Fruit fly (Drosophila melanogaster): ENCODE results near the gene CG9449.
A peak's percentile ranks its signal among the peaks of the same experiment; 100 is the strongest.

Gene CG9449

dm6 chr3L:19446394-19447349, 50.9 kb downstream of the CG9449 start, which contains the start of the genes CG33062 and Chd3:
Gene CG33062 (minus strand): TSS chr3L:19446444.
Gene Chd3 (plus strand): TSS chr3L:19447173.
- peak; percentile 26 for TF ChIP-seq N (GFP tag; optimal IDR thresholded peaks at IDR 0.05)
- no peak for TF ChIP-seq woc (GFP tag; optimal IDR thresholded peaks at IDR 0.05)
- TF ChIP-seq dsf (GFP tag; optimal IDR thresholded peaks at IDR 0.05; ENCODE audit: borderline replicate concordance) = no peak
- TF ChIP-seq HLH106 (tag; optimal IDR thresholded peaks at IDR 0.05) = peak; percentile 9
- no peak for TF ChIP-seq CrebA (GFP tag; optimal IDR thresholded peaks at IDR 0.05; ENCODE audit: borderline replicate concordance)
- peak; percentile 21 for TF ChIP-seq dmrt93B (GFP tag; optimal IDR thresholded peaks at IDR 0.05)

- TF ChIP-seq CG9705 (GFP tag; optimal IDR thresholded peaks at IDR 0.05) (no peak), dmrt93B (GFP tag; optimal IDR thresholded peaks at IDR 0.05) (no peak), h (GFP tag; optimal IDR thresholded peaks at IDR 0.05) (peak; percentile 38), rgr (GFP tag; optimal IDR thresholded peaks at IDR 0.05) (peak; percentile 34), Abd-B (GFP tag; optimal IDR thresholded peaks at IDR 0.05) (no peak), br (GFP tag; optimal IDR thresholded peaks at IDR 0.05) (peak; percentile 36), jim (GFP tag; optimal IDR thresholded peaks at IDR 0.05) (no peak), Vsx2 (GFP tag; optimal IDR thresholded peaks at IDR 0.05; ENCODE audit: partially characterized antibody) (no peak), sage (GFP tag; optimal IDR thresholded peaks at IDR 0.05) (no peak), foxo (GFP tag; optimal IDR thresholded peaks at IDR 0.05) (peak in 1 of 2 experiments; percentile 47), HLH106 (tag; optimal IDR thresholded peaks at IDR 0.05) (peak; percentile 20), ey (GFP tag; optimal IDR thresholded peaks at IDR 0.05) (peak; percentile 28), dl (GFP tag; optimal IDR thresholded peaks at IDR 0.05; ENCODE audit: insufficient read depth in 1 of 2, partially characterized antibody in 2 of 2) (no peak), Dfd (GFP tag; optimal IDR thresholded peaks at IDR 0.05) (no peak), fru (GFP tag; optimal IDR thresholded peaks at IDR 0.05) (peak; percentile 29), dsf (GFP tag; optimal IDR thresholded peaks at IDR 0.05; ENCODE audit: borderline replicate concordance) (no peak), Sp1 (GFP tag; optimal IDR thresholded peaks at IDR 0.05) (no peak), sv (GFP tag; optimal IDR thresholded peaks at IDR 0.05) (no peak), Rel (GFP tag; optimal IDR thresholded peaks at IDR 0.05) (no peak), Rel (tag; optimal IDR thresholded peaks at IDR 0.05) (no peak), Mio (GFP tag; optimal IDR thresholded peaks at IDR 0.05) (no peak), usp (GFP tag; optimal IDR thresholded peaks at IDR 0.05) (no peak), pan (optimal IDR thresholded peaks at IDR 0.05) (no peak)
Observed at dm6 chr3L:19444092-19444491, 53.4 kb downstream of the CG9449 start.

dm6 chr3L:19442239-19442638, 55.3 kb downstream of the CG9449 start:
- peak; percentile 9 for TF ChIP-seq h (GFP tag; optimal IDR thresholded peaks at IDR 0.05)
- peak; percentile 21 for TF ChIP-seq fru (GFP tag; optimal IDR thresholded peaks at IDR 0.05)
- no peak for TF ChIP-seq woc (GFP tag; optimal IDR thresholded peaks at IDR 0.05)
- no peak for TF ChIP-seq dmrt93B (GFP tag; optimal IDR thresholded peaks at IDR 0.05)
- TF ChIP-seq HLH106 (tag; optimal IDR thresholded peaks at IDR 0.05) = no peak
- no peak for TF ChIP-seq lola (GFP tag; optimal IDR thresholded peaks at IDR 0.05)
- TF ChIP-seq psq (GFP tag; optimal IDR thresholded peaks at IDR 0.05) = no peak
- TF ChIP-seq foxo (GFP tag; optimal IDR thresholded peaks at IDR 0.05) = peak in 1 of 2 experiments; percentile 20
- TF ChIP-seq Hnf4 (GFP tag; optimal IDR thresholded peaks at IDR 0.05) = no peak
- TF ChIP-seq ey (GFP tag; optimal IDR thresholded peaks at IDR 0.05) = no peak
- no peak for TF ChIP-seq sage (GFP tag; optimal IDR thresholded peaks at IDR 0.05)
- no peak for TF ChIP-seq Hr78 (GFP tag; optimal IDR thresholded peaks at IDR 0.05)
- TF ChIP-seq Dfd (GFP tag; optimal IDR thresholded peaks at IDR 0.05) = no peak
- TF ChIP-seq dsf (GFP tag; optimal IDR thresholded peaks at IDR 0.05; ENCODE audit: borderline replicate concordance) = no peak
- no peak for TF ChIP-seq Rel (GFP tag; optimal IDR thresholded peaks at IDR 0.05)
- TF ChIP-seq Rel (tag; optimal IDR thresholded peaks at IDR 0.05) = no peak
- peak; percentile 27 for TF ChIP-seq Sp1 (GFP tag; optimal IDR thresholded peaks at IDR 0.05)

Data from whole organism, wandering third instar larva.